Fruit fly (Drosophila melanogaster): ENCODE results near the gene CG10317.

dm6 chr3R:16329797-16330196 lies 40.5 kb downstream of the CG10317 start:
- no peak for TF ChIP-seq Myc (optimal IDR thresholded peaks at IDR 0.05)
- no peak for TF ChIP-seq h (optimal IDR thresholded peaks at IDR 0.05)
- TF ChIP-seq ttk (optimal IDR thresholded peaks at IDR 0.05) = no peak
- no peak for TF ChIP-seq psq (optimal IDR thresholded peaks at IDR 0.05)
- TF ChIP-seq insv (optimal IDR thresholded peaks at IDR 0.05) = no peak
